Fruit fly (Drosophila melanogaster): ENCODE results near the gene CG43841.
A peak's percentile ranks its signal among the peaks of the same experiment; 100 is the strongest.

Gene CG43841

DNA sequence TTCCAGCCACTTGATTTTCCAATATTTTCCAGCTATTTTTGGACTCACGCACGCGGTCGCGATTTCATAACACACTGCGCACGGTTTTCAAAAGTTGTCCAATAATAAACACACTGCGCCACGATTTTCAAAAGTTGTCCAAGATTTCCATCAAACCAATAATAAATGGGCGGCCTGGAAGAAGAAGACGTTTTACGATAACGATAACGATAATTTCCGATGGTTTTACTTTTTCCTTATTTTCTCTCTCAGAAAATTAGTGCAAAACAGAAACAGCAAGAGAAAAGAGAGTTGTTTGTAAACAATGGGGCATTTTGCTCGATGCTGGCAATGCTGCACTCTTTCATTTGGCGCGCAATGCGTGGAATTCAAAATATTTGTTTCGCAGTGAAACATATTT lies 29.5 kb upstream of the CG43841 start, which contains the start of gene Nt5b (continued):
- TF ChIP-seq B-H2 (GFP tag; optimal IDR thresholded peaks at IDR 0.05) (no peak), bbx (GFP tag; IDR thresholded peaks at IDR 0.05; ENCODE audit: partially characterized antibody) (peak; percentile 31; the same call in 1 of the 2 replicates), z (GFP tag; IDR thresholded peaks at IDR 0.05) (no peak), CG2875 (GFP tag; optimal IDR thresholded peaks at IDR 0.05) (no peak)

DNA sequence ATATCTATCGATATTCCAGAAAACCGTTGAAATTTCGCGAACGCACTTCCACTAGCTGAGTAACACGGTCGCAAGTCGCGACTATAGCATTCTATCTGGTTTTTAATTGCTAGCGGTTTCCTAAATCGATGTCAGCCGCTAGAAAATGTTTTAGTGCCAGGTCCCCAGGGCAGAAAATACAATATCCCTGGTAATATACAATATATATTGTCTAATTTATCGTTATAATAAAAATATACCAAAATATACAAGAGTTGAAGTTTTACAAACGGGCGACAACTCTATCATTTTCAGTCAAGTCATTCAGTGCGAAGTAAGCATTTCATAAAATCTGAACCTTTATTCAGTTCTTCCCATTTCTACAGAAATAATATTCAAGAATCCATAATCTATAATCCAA lies 24.4 kb upstream of the CG43841 start, which contains the start of gene CG15056:
CG15056 (plus strand) TSS at position 301 of the 400 bp plus-strand sequence.
- TF ChIP-seq CG17802 (tag; optimal IDR thresholded peaks at IDR 0.05) = no peak
- TF ChIP-seq Ets97D (GFP tag; optimal IDR thresholded peaks at IDR 0.05) = no peak
- TF ChIP-seq run (tag; optimal IDR thresholded peaks at IDR 0.05) = no peak
- TF ChIP-seq Ravus (GFP tag; IDR thresholded peaks at IDR 0.05) = no peak
- TF ChIP-seq Optix (GFP tag; IDR thresholded peaks at IDR 0.05) = no peak
- TF ChIP-seq CG1647 (GFP tag; optimal IDR thresholded peaks at IDR 0.05) = no peak
- TF ChIP-seq fru (optimal IDR thresholded peaks at IDR 0.05) = no peak
- TF ChIP-seq prd (optimal IDR thresholded peaks at IDR 0.05) = no peak
- TF ChIP-seq prd (GFP tag; IDR thresholded peaks at IDR 0.05) = no peak
- TF ChIP-seq Doc3 (GFP tag; IDR thresholded peaks at IDR 0.05; ENCODE audit: partially characterized antibody) = no peak
- no peak for TF ChIP-seq CTCF (GFP tag; optimal IDR thresholded peaks at IDR 0.05)
- TF ChIP-seq Spps (tag; optimal IDR thresholded peaks at IDR 0.05) = no peak
- TF ChIP-seq CG15479 (GFP tag; optimal IDR thresholded peaks at IDR 0.05) = no peak
- no peak for TF ChIP-seq Kr (GFP tag; optimal IDR thresholded peaks at IDR 0.05)
- TF ChIP-seq inv (GFP tag; IDR thresholded peaks at IDR 0.05; ENCODE audit: partially characterized antibody) = no peak
- no peak for TF ChIP-seq dan (GFP tag; IDR thresholded peaks at IDR 0.05)
- no peak for TF ChIP-seq CG8765 (GFP tag; IDR thresholded peaks at IDR 0.05)
- no peak for TF ChIP-seq CG7357 (GFP tag; IDR thresholded peaks at IDR 0.05)
- no peak for TF ChIP-seq GATAe (GFP tag; conservative IDR thresholded peaks at IDR 0.05)
- no peak for TF ChIP-seq Abd-B (GFP tag; optimal IDR thresholded peaks at IDR 0.05)
- TF ChIP-seq hb (GFP tag; IDR thresholded peaks at IDR 0.05; ENCODE audit: partially characterized antibody) = no peak

DNA sequence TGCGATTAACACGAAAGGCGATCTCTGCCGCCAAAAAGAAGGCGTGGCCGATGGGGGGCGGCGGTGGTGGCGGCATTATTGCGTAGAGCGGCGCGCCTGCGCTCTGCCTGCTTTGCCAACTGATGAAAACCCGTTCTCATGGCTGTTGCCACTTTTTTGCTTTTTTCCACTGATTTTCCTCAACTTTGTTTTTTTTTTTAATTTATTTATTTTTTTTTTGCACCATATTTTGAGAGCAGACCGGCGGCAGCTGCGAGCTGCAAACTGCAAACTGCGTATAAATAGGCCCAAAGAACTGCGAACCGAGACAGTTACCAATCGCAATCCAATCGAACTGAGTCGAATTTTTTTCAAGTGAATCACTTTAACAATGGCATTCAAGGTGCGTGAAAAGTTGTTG lies 17.4 kb upstream of the CG43841 start, which contains the start of gene CG42323:
CG42323 (plus strand) TSS at position 302 of the 400 bp plus-strand sequence.
- no peak for TF ChIP-seq CG31388 (GFP tag; optimal IDR thresholded peaks at IDR 0.05)
- TF ChIP-seq CG17359 (tag; optimal IDR thresholded peaks at IDR 0.05) = no peak
- TF ChIP-seq Drgx (GFP tag; IDR thresholded peaks at IDR 0.05) = 0 out of 2 replicates have a peak, but pooled peaks have one; percentile 37
- peak; percentile 89 for TF ChIP-seq Ets65A (GFP tag)

DNA sequence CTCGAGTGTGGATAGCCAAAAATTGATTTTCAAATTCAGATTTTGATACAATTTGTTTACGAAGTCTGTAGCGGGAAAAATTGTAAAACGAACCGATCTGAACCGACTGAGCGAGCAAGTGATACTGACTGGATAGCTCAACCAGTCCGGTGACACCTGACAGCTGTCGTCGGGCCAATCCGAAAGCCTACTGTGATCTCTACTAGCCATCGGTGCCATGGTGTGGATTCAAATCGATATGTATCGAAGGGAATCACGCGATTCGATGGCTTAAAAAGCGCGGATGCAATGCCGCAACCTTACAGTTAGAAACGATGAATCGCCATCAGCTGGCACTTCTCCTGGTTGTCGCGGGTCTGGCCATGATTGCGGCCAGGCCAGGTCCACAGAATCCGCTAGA lies 2.3 kb upstream of the CG43841 start, which contains the start of gene CG6290:
CG6290 (plus strand) TSS at position 301 of the 400 bp plus-strand sequence.
- TF ChIP-seq lola (GFP tag; optimal IDR thresholded peaks at IDR 0.05) (no peak), CG3847 (GFP tag; IDR thresholded peaks at IDR 0.05) (no peak), inv (GFP tag; IDR thresholded peaks at IDR 0.05; ENCODE audit: partially characterized antibody) (no peak), stwl (tag; optimal IDR thresholded peaks at IDR 0.05) (no peak), C15 (GFP tag; IDR thresholded peaks at IDR 0.05) (no peak)

DNA sequence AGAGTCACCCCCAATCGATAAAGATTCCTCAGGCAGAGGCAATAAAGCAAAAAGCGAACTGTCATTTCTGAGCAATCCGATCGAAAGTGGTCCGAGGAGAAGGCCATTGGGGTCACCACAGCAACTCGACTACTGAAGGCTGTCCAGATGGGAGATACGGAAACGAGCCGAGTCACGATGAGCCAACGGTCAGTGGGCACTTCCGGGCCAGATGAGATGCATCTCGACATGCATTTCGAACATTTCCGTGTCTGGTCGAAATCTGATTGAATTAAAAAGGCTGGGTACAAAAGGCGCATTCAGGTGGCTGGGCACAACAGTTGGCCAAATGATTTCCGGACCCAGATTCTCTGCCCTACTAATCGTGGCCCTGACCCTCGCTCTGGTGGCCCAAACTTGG lies 899 bp upstream of the CG43841 start, which contains the start of gene CG32551:
CG32551 (plus strand) TSS at position 301 of the 400 bp plus-strand sequence.
- TF ChIP-seq CG4360 (GFP tag; IDR thresholded peaks at IDR 0.05) = no peak
- TF ChIP-seq CG6854 (GFP tag; optimal IDR thresholded peaks at IDR 0.05) = no peak
- TF ChIP-seq ato (GFP tag; IDR thresholded peaks at IDR 0.05; ENCODE audit: partially characterized antibody) = no peak
- TF ChIP-seq NFAT (GFP tag; IDR thresholded peaks at IDR 0.05) = no peak
- no peak for TF ChIP-seq Lhr (GFP tag; optimal IDR thresholded peaks at IDR 0.05)
- no peak for TF ChIP-seq CG34422 (GFP tag; IDR thresholded peaks at IDR 0.05)
- no peak for TF ChIP-seq bab2 (GFP tag; optimal IDR thresholded peaks at IDR 0.05)
- TF ChIP-seq run (tag; optimal IDR thresholded peaks at IDR 0.05) = no peak

Data from whole organism, embryonic.